Fruit fly (Drosophila melanogaster) whole organism, embryonic: Measurements from ENCODE around the gene zuc.

Source experiments
- Atf-2 ChIP-seq: fragments of 200-800 bp; sonication (Bioruptor generic); optimal IDR thresholded peaks from 2 replicates; lab custom pipeline; 2016; ENCODE audit warnings: missing biosample characterization, missing genetic modification characterization
- Bteb2 ChIP-seq: fragments of 200-800 bp; sonication (Bioruptor generic); optimal IDR thresholded peaks from 2 replicates; lab custom pipeline; 2016; ENCODE audit warnings: missing biosample characterization, missing genetic modification characterization
- CG1024 ChIP-seq: fragments of 200-800 bp; sonication (Bioruptor generic); IDR thresholded peaks from 2 replicates; pipeline ENCODE4 v1.3.6; 2022; ENCODE audit warnings: missing biosample characterization, missing genetic modification characterization
- CG10565 ChIP-seq: fragments of 200-800 bp; sonication (Bioruptor generic); optimal IDR thresholded peaks from 3 replicates; lab custom pipeline; 2016; ENCODE audit warnings: missing biosample characterization, mild to moderate bottlenecking, missing genetic modification characterization
- CG15696 ChIP-seq: fragments of 200-800 bp; sonication (Bioruptor generic); optimal IDR thresholded peaks from 2 replicates; lab custom pipeline; 2019; ENCODE audit warnings: missing biosample characterization, mild to moderate bottlenecking, missing genetic modification characterization, moderate library complexity
- CG16813 ChIP-seq: fragments of 200-800 bp; sonication (Bioruptor generic); IDR thresholded peaks from 3 replicates; pipeline ENCODE4 v1.3.6; 2022; ENCODE audit warnings: missing biosample characterization, missing genetic modification characterization; ENCODE audit not compliant: partially characterized antibody
- CG2889 ChIP-seq: fragments of 200-800 bp; sonication (Bioruptor generic); IDR thresholded peaks from 3 replicates; pipeline ENCODE4 v1.3.6; 2022; ENCODE audit warnings: missing biosample characterization, missing genetic modification characterization
- CG3065 ChIP-seq: fragments of 200-800 bp; sonication (Bioruptor generic); optimal IDR thresholded peaks from 2 replicates; lab custom pipeline; 2016; ENCODE audit warnings: missing biosample characterization, missing genetic modification characterization
- CG31388 ChIP-seq: fragments of 200-800 bp; sonication (Bioruptor generic); optimal IDR thresholded peaks from 2 replicates; lab custom pipeline; 2016; ENCODE audit warnings: missing biosample characterization, missing genetic modification characterization
- CG3163 ChIP-seq: fragments of 200-800 bp; sonication (Bioruptor generic); optimal IDR thresholded peaks from 3 replicates; lab custom pipeline; 2016; ENCODE audit warnings: missing biosample characterization, missing genetic modification characterization
- CG32532 ChIP-seq: fragments of 200-800 bp; sonication (Bioruptor generic); IDR thresholded peaks from 2 replicates; pipeline ENCODE4 v1.3.6; 2022; ENCODE audit warnings: missing biosample characterization, missing genetic modification characterization
- CG3407 ChIP-seq: fragments of 200-800 bp; sonication (Bioruptor generic); optimal IDR thresholded peaks from 2 replicates; lab custom pipeline; 2018; ENCODE audit warnings: missing biosample characterization, mild to moderate bottlenecking, missing genetic modification characterization
- CG3847 ChIP-seq: fragments of 200-800 bp; sonication (Bioruptor generic); IDR thresholded peaks from 2 replicates; pipeline ENCODE4 v1.3.6; 2022; ENCODE audit warnings: missing biosample characterization, missing genetic modification characterization
- CG4404 ChIP-seq: fragments of 200-800 bp; sonication (Bioruptor generic); IDR thresholded peaks from 2 replicates; pipeline ENCODE4 v1.3.6; 2022; ENCODE audit warnings: missing biosample characterization, missing genetic modification characterization
- CG4820 ChIP-seq: fragments of 200-800 bp; sonication (Bioruptor generic); optimal IDR thresholded peaks from 3 replicates; lab custom pipeline; 2016; ENCODE audit warnings: missing biosample characterization, missing genetic modification characterization
- CG8290 ChIP-seq, 3 experiments: fragments of 200-800 bp; sonication (Bioruptor generic); optimal IDR thresholded peaks; 2 replicates each; lab custom pipeline; 2016 to 2019; ENCODE audit warnings: missing biosample characterization in 3 of 3, missing genetic modification characterization in 3 of 3, mild to moderate bottlenecking in 2 of 3, moderate library complexity in 1 of 3
- CG8944 ChIP-seq: fragments of 200-800 bp; sonication (Bioruptor generic); optimal IDR thresholded peaks from 3 replicates; lab custom pipeline; 2016; ENCODE audit warnings: missing biosample characterization, missing genetic modification characterization
- CG9797 ChIP-seq: fragments of 200-800 bp; sonication (Bioruptor generic); optimal IDR thresholded peaks from 3 replicates; lab custom pipeline; 2018; ENCODE audit warnings: missing biosample characterization, mild to moderate bottlenecking, missing genetic modification characterization
- Camta ChIP-seq: fragments of 200-800 bp; sonication (Bioruptor generic); optimal IDR thresholded peaks from 2 replicates; lab custom pipeline; 2016; ENCODE audit warnings: missing biosample characterization, missing genetic modification characterization
- CoRest ChIP-seq: fragments of 200-800 bp; sonication (Bioruptor generic); optimal IDR thresholded peaks from 3 replicates; lab custom pipeline; 2018; ENCODE audit warnings: missing biosample characterization, mild to moderate bottlenecking, missing genetic modification characterization, moderate library complexity
- CrebB ChIP-seq: fragments of 200-800 bp; sonication (Bioruptor generic); optimal IDR thresholded peaks from 3 replicates; lab custom pipeline; 2018; ENCODE audit warnings: missing biosample characterization, mild to moderate bottlenecking, missing genetic modification characterization
- Deaf1 ChIP-seq: fragments of 200-800 bp; optimal IDR thresholded peaks from 3 replicates; lab custom pipeline; 2019; ENCODE audit warnings: missing biosample characterization, mild to moderate bottlenecking, missing genetic modification characterization, moderate library complexity
- E2f2 ChIP-seq: fragments of 200-800 bp; sonication (Bioruptor generic); IDR thresholded peaks from 2 replicates; pipeline ENCODE4 v1.3.6; 2022; ENCODE audit warnings: missing biosample characterization, missing genetic modification characterization
- ERR ChIP-seq: fragments of 200-800 bp; sonication (Bioruptor generic); optimal IDR thresholded peaks from 2 replicates; lab custom pipeline; 2016; ENCODE audit warnings: missing biosample characterization, missing genetic modification characterization
- HLHmδ ChIP-seq: fragments of 200-800 bp; sonication (Bioruptor generic); optimal IDR thresholded peaks from 2 replicates; lab custom pipeline; 2018; ENCODE audit warnings: missing biosample characterization, mild to moderate bottlenecking, missing genetic modification characterization, moderate library complexity
- Hr51 ChIP-seq, 2 experiments: fragments of 200-800 bp; sonication (Bioruptor generic); optimal IDR thresholded peaks; 2 replicates in 1 of 2; 3 replicates in 1 of 2; lab custom pipeline; 2016 to 2018; ENCODE audit warnings: missing biosample characterization in 2 of 2, missing genetic modification characterization in 2 of 2, mild to moderate bottlenecking in 1 of 2, moderate library complexity in 1 of 2
- Jarid2 ChIP-seq: fragments of 200-800 bp; sonication (Bioruptor generic); optimal IDR thresholded peaks from 3 replicates; lab custom pipeline; 2017; ENCODE audit warnings: mild to moderate bottlenecking, missing biosample characterization, missing genetic modification reagents, missing genetic modification characterization
- MESR4 ChIP-seq: fragments of 200-800 bp; sonication (Bioruptor generic); optimal IDR thresholded peaks from 2 replicates; lab custom pipeline; 2018; ENCODE audit warnings: missing biosample characterization, mild to moderate bottlenecking, missing genetic modification characterization, moderate library complexity
- Max ChIP-seq: fragments of 200-800 bp; sonication (Bioruptor generic); optimal IDR thresholded peaks from 2 replicates; lab custom pipeline; 2016; ENCODE audit warnings: missing biosample characterization, mild to moderate bottlenecking, missing genetic modification characterization
- Oaz ChIP-seq: fragments of 200-800 bp; sonication (Bioruptor generic); IDR thresholded peaks from 2 replicates; pipeline ENCODE4 v1.3.6; 2022; ENCODE audit warnings: missing biosample characterization, missing genetic modification characterization
- Vsx1 ChIP-seq: fragments of 200-800 bp; sonication (Bioruptor generic); optimal IDR thresholded peaks from 2 replicates; lab custom pipeline; 2017; ENCODE audit warnings: missing biosample characterization, mild to moderate bottlenecking, missing genetic modification characterization, missing genetic modification reagents
- ab ChIP-seq: fragments of 200-800 bp; sonication (Bioruptor generic); optimal IDR thresholded peaks from 2 replicates; lab custom pipeline; 2016; ENCODE audit warnings: missing biosample characterization, missing genetic modification characterization
- fd3F ChIP-seq: fragments of 200-800 bp; sonication (Bioruptor generic); optimal IDR thresholded peaks from 2 replicates; lab custom pipeline; 2018; ENCODE audit warnings: missing biosample characterization, mild to moderate bottlenecking, missing genetic modification characterization, moderate library complexity
- hkb ChIP-seq, 2 experiments: fragments of 200-800 bp in 1 of 2; fragments of >200 bp in 1 of 2; sonication (Bioruptor generic) in 1 of 2; IDR thresholded peaks in 1 of 2; optimal IDR thresholded peaks in 1 of 2; 2 replicates each; pipeline versions ENCODE4 v1.3.6 to Lab custom; 2017 to 2022; ENCODE audit warnings: missing biosample characterization in 1 of 2, missing genetic modification characterization in 1 of 2
- knrl ChIP-seq: fragments of 200-800 bp; sonication (Bioruptor generic); IDR thresholded peaks from 3 replicates; pipeline ENCODE4 v1.3.6; 2022; ENCODE audit warnings: missing biosample characterization, missing genetic modification characterization; ENCODE audit not compliant: partially characterized antibody
- lab ChIP-seq: fragments of 200-800 bp; sonication (Bioruptor generic); optimal IDR thresholded peaks from 3 replicates; lab custom pipeline; 2017; ENCODE audit warnings: missing biosample characterization, missing genetic modification characterization, mild to moderate bottlenecking, moderate library complexity, missing genetic modification reagents
- lbe ChIP-seq: fragments of 200-800 bp; sonication (Bioruptor generic); optimal IDR thresholded peaks from 2 replicates; lab custom pipeline; 2016; ENCODE audit warnings: missing biosample characterization, mild to moderate bottlenecking, missing genetic modification characterization
- mld ChIP-seq: fragments of 200-800 bp; sonication (Bioruptor generic); IDR thresholded peaks from 3 replicates; pipeline ENCODE4 v1.3.6; 2022; ENCODE audit warnings: missing biosample characterization, missing genetic modification characterization; ENCODE audit not compliant: partially characterized antibody
- nerfin-2 ChIP-seq: fragments of 200-800 bp; sonication (Bioruptor generic); IDR thresholded peaks from 2 replicates; pipeline ENCODE4 v1.3.6; 2022; ENCODE audit warnings: missing biosample characterization, missing genetic modification characterization; ENCODE audit not compliant: partially characterized antibody
- nom ChIP-seq: fragments of 200-800 bp; sonication (Bioruptor generic); optimal IDR thresholded peaks from 2 replicates; lab custom pipeline; 2017; ENCODE audit warnings: missing biosample characterization, missing genetic modification characterization, mild to moderate bottlenecking, moderate library complexity, missing genetic modification reagents
- odd ChIP-seq: fragments of 200-800 bp; sonication (Bioruptor generic); optimal IDR thresholded peaks from 2 replicates; lab custom pipeline; 2017; ENCODE audit warnings: missing biosample characterization, mild to moderate bottlenecking, missing genetic modification characterization
- org-1 ChIP-seq: fragments of 200-800 bp; sonication (Bioruptor generic); optimal IDR thresholded peaks from 2 replicates; lab custom pipeline; 2017; ENCODE audit warnings: missing biosample characterization, missing genetic modification characterization
- pan ChIP-seq, 4 experiments: fragments of >200 bp in 3 of 4; fragments of 200-800 bp in 1 of 4; sonication (Bioruptor generic) in 1 of 4; optimal IDR thresholded peaks in 3 of 4; IDR thresholded peaks in 1 of 4; 2 replicates each; pipeline versions ENCODE4 v1.3.6 to Lab custom; 2017 to 2022; ENCODE audit warnings: missing biosample characterization in 2 of 4, missing genetic modification characterization in 2 of 4, mixed read lengths in 1 of 4
- phol ChIP-seq: fragments of 200-800 bp; sonication (Bioruptor generic); optimal IDR thresholded peaks from 3 replicates; lab custom pipeline; 2018; ENCODE audit warnings: missing biosample characterization, mild to moderate bottlenecking, missing genetic modification characterization, moderate library complexity
- pum ChIP-seq: fragments of 200-800 bp; sonication (Bioruptor generic); optimal IDR thresholded peaks from 2 replicates; lab custom pipeline; 2016; ENCODE audit warnings: missing biosample characterization, missing genetic modification characterization
- ro ChIP-seq: fragments of 200-800 bp; sonication (Bioruptor generic); IDR thresholded peaks from 2 replicates; pipeline ENCODE4 v1.3.6; 2022; ENCODE audit warnings: missing biosample characterization, missing genetic modification characterization
- sima ChIP-seq: fragments of 200-800 bp; sonication (Bioruptor generic); optimal IDR thresholded peaks from 2 replicates; lab custom pipeline; 2016; ENCODE audit warnings: missing biosample characterization, missing genetic modification characterization
- tio ChIP-seq: fragments of 200-800 bp; sonication (Bioruptor generic); optimal IDR thresholded peaks from 2 replicates; lab custom pipeline; 2017; ENCODE audit warnings: missing biosample characterization, missing genetic modification characterization, inconsistent platforms

The zuc gene

dm6 chr2L:12007331-12007791, 17.7 kb upstream of the zuc start (continued):
- TF ChIP-seq mld (GFP tag; lab: Robert Waterston, UW) = no peak
- peak; percentile 9 to 69 for TF ChIP-seq Hr51 (GFP tag; optimal IDR thresholded peaks at IDR 0.05; lab: Kevin White, UChicago)
- no peak for TF ChIP-seq CG3847 (GFP tag; lab: Robert Waterston, UW)
- TF ChIP-seq Max (GFP tag; lab: Kevin White, UChicago) = peak; percentile 26
- no peak for TF ChIP-seq CG2889 (GFP tag; lab: Robert Waterston, UW)
- TF ChIP-seq CrebB (tag; lab: Kevin White, UChicago) = peak; percentile 74
- peak; percentile 95 for TF ChIP-seq nom
- peak; percentile 18 for TF ChIP-seq Bteb2 (GFP tag; lab: Kevin White, UChicago)
- TF ChIP-seq ERR (GFP tag; lab: Kevin White, UChicago) = peak; percentile 66
- TF ChIP-seq CG31388 (GFP tag; lab: Kevin White, UChicago) = no peak
- TF ChIP-seq CG32532 (GFP tag; lab: Robert Waterston, UW) = no peak
- TF ChIP-seq pan (optimal IDR thresholded peaks at IDR 0.05; lab: Kevin White, UChicago) = no peak
- TF ChIP-seq pan (GFP tag; optimal IDR thresholded peaks at IDR 0.05 in 1 of 2, IDR thresholded peaks at IDR 0.05 in 1 of 2) = no peak
- TF ChIP-seq CG1024 = no peak
- peak; percentile 17 for TF ChIP-seq CG9797 (GFP tag; lab: Kevin White, UChicago)
- TF ChIP-seq phol (tag; lab: Kevin White, UChicago) = peak; percentile 26
- TF ChIP-seq MESR4 (GFP tag; lab: Kevin White, UChicago) = peak; percentile 32
- TF ChIP-seq lab = peak; percentile 83
- peak; percentile 53 for TF ChIP-seq CG8290 (GFP tag; optimal IDR thresholded peaks at IDR 0.05; lab: Kevin White, UChicago)
- peak; percentile 90 to 93 for TF ChIP-seq CG8290 (tag; optimal IDR thresholded peaks at IDR 0.05; lab: Kevin White, UChicago)
- peak; percentile 96 for TF ChIP-seq HLHmδ (GFP tag; lab: Kevin White, UChicago)
- TF ChIP-seq knrl (GFP tag; lab: Robert Waterston, UW) = no peak
- no peak for TF ChIP-seq E2f2 (GFP tag; lab: Robert Waterston, UW)
- TF ChIP-seq CG16813 (GFP tag; lab: Robert Waterston, UW) = no peak
- no peak for TF ChIP-seq fd3F (GFP tag; lab: Kevin White, UChicago)
- no peak for TF ChIP-seq org-1 (GFP tag; lab: Kevin White, UChicago)
- no peak for TF ChIP-seq ro (GFP tag; lab: Robert Waterston, UW)
- TF ChIP-seq ab (GFP tag; lab: Kevin White, UChicago) = no peak
- no peak for TF ChIP-seq CG8944 (GFP tag; lab: Kevin White, UChicago)
- TF ChIP-seq pum (GFP tag; lab: Kevin White, UChicago) = peak; percentile 5
- peak; percentile 50 for TF ChIP-seq Jarid2 (GFP tag; lab: Kevin White, UChicago)
- TF ChIP-seq CoRest (tag; lab: Kevin White, UChicago) = peak; percentile 21
- TF ChIP-seq Oaz (GFP tag; lab: Robert Waterston, UW) = no peak
- no peak for TF ChIP-seq CG4404
- TF ChIP-seq sima = no peak
- TF ChIP-seq CG10565 (GFP tag; lab: Kevin White, UChicago) = no peak
- TF ChIP-seq CG4820 (GFP tag; lab: Kevin White, UChicago) = no peak
- TF ChIP-seq Atf-2 (GFP tag; lab: Kevin White, UChicago) = peak; percentile 48
- TF ChIP-seq hkb (optimal IDR thresholded peaks at IDR 0.05; lab: Kevin White, UChicago) = peak; percentile 57
- no peak for TF ChIP-seq hkb (GFP tag; IDR thresholded peaks at IDR 0.05; lab: Robert Waterston, UW)
- TF ChIP-seq nerfin-2 (GFP tag; lab: Robert Waterston, UW) = no peak
- no peak for TF ChIP-seq tio (GFP tag; lab: Kevin White, UChicago)
- peak; percentile 11 for TF ChIP-seq CG15696 (tag; lab: Kevin White, UChicago)
- peak; percentile 24 for TF ChIP-seq odd (GFP tag; lab: Kevin White, UChicago)
- peak; percentile 41 for TF ChIP-seq CG3065
- TF ChIP-seq Vsx1 (GFP tag; lab: Kevin White, UChicago) = peak; percentile 62
- TF ChIP-seq CG3163 (GFP tag; lab: Kevin White, UChicago) = peak; percentile 40
- no peak for TF ChIP-seq lbe (GFP tag; lab: Kevin White, UChicago)
- TF ChIP-seq Camta = peak; percentile 16
- peak; percentile 92 for TF ChIP-seq Deaf1 (tag; lab: Kevin White, UChicago)
- no peak for TF ChIP-seq CG3407 (GFP tag; lab: Kevin White, UChicago)
